Worm (Caenorhabditis elegans): ENCODE data around the gene W05E10.2.

- TF ChIP-seq sem-2 (GFP tag; optimal IDR thresholded peaks at IDR 0.05), result no peak
- TF ChIP-seq unc-62 (GFP tag; optimal IDR thresholded peaks at IDR 0.05), result no peak
- no peak for TF ChIP-seq elt-1 (tag; optimal IDR thresholded peaks at IDR 0.05; ENCODE audit: borderline replicate concordance, insufficient read depth)
These were observed 4.1 kb upstream of the W05E10.2 start for ce11 chrV:11682858-11683257.

All from whole organism, mixed stage, embryonic.